Worm (Caenorhabditis elegans): ENCODE data around the gene dod-23.

DNA sequence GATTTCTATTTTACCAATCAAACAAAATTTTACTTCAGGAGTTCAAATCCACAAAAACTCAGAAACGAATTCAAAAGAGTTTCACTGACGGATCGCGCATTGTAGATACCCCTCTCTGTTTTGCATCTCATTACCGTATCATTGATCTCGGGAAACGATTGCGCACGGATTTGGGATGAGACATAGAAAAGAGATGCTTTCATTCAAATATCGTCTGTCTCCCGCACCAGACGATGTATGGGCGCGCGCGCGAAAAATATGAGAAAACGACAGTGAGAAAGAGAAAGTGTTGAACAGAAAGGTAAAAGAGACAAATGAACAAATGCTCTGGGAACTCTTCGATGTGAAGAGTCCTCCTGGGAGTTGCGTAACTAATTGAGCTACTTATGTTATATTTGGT lies 12.0 kb upstream of the dod-23 start:
- no peak for TF ChIP-seq mdl-1 (tag; optimal IDR thresholded peaks at IDR 0.05)
- no peak for TF ChIP-seq ceh-82 (tag; optimal IDR thresholded peaks at IDR 0.05)
- TF ChIP-seq unc-62 (GFP tag; optimal IDR thresholded peaks at IDR 0.05): no peak
- no peak for TF ChIP-seq nhr-25 (tag; optimal IDR thresholded peaks at IDR 0.05)
- TF ChIP-seq fkh-10 (GFP tag; optimal IDR thresholded peaks at IDR 0.05): no peak

Data from whole organism, L3 larva.